Worm (Caenorhabditis elegans): Measurements from ENCODE around the gene urm-1.
A peak's percentile ranks its signal among the peaks of the same experiment; 100 is the strongest.

Gene urm-1

DNA sequence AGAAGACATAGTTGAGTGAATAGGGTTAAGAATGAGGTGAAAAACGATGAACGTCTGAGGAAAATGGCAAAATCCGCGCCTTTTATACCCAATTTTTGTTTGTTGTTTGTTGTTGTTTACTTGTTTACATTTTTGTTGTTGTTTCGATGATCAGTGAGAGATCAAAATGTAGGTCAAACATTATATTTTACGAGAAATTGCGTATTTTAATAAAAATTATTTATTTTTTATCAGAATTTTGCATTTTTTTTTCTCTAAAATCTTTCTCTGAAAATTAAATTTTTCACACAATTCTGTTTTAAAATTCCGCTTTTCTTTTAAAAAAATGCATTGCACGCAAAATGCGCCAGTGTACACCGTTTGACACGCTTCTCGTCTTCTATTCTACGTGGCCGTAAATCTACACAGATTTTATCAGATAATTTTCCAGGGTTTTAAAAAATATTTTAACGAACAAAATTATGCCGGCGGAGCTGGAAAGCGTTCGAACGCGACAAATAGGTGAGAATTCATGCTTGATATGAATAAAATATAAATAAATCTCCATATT, 1.5 kb downstream of the urm-1 start, which contains the start of the genes sip-1 and sly-1 (continued):
- TF ChIP-seq lin-15B (tag; optimal IDR thresholded peaks at IDR 0.05), result peak; percentile 91
- no peak for TF ChIP-seq efl-3 (GFP tag; optimal IDR thresholded peaks at IDR 0.05)
- TF ChIP-seq lin-39 (tag; optimal IDR thresholded peaks at IDR 0.05), result peak; percentile 92
- TF ChIP-seq irx-1 (tag; optimal IDR thresholded peaks at IDR 0.05), result peak; percentile 83
- TF ChIP-seq ets-5 (GFP tag; IDR thresholded peaks at IDR 0.05), result 0 out of 2 replicates have a peak, but pooled peaks have one; percentile 63
- TF ChIP-seq zag-1 (tag; optimal IDR thresholded peaks at IDR 0.05), result no peak
- peak; percentile 83 for TF ChIP-seq nhr-19 (GFP tag; conservative IDR thresholded peaks at IDR 0.05)
- peak; percentile 74 for TF ChIP-seq pag-3 (tag; optimal IDR thresholded peaks at IDR 0.05; ENCODE audit: borderline replicate concordance, insufficient read depth)
- peak; percentile 56 for TF ChIP-seq pax-3 (tag; optimal IDR thresholded peaks at IDR 0.05)
- peak; percentile 92 for TF ChIP-seq nhr-47 (tag; optimal IDR thresholded peaks at IDR 0.05)
- TF ChIP-seq zip-4 (GFP tag; optimal IDR thresholded peaks at IDR 0.05), result peak; percentile 72
- no peak for TF ChIP-seq ceh-63 (GFP tag; optimal IDR thresholded peaks at IDR 0.05)
- peak; percentile 82 for TF ChIP-seq swsn-7 (tag; optimal IDR thresholded peaks at IDR 0.05)
- peak; percentile 69 for TF ChIP-seq lin-13 (GFP tag; optimal IDR thresholded peaks at IDR 0.05)
- TF ChIP-seq tlp-1 (tag; optimal IDR thresholded peaks at IDR 0.05), result no peak
- peak; percentile 73 for TF ChIP-seq F16B12.6 (tag; optimal IDR thresholded peaks at IDR 0.05)
- TF ChIP-seq nhr-90 (tag; optimal IDR thresholded peaks at IDR 0.05; ENCODE audit: poor library complexity), result peak; percentile 88
- no peak for TF ChIP-seq nhr-12 (tag; optimal IDR thresholded peaks at IDR 0.05)
- no peak for TF ChIP-seq ama-1 (optimal IDR thresholded peaks at IDR 0.05)
- peak; percentile 79 for TF ChIP-seq mab-9 (GFP tag; IDR thresholded peaks at IDR 0.05)
- TF ChIP-seq mef-2 (tag; optimal IDR thresholded peaks at IDR 0.05), result no peak
- TF ChIP-seq unc-130 (tag; optimal IDR thresholded peaks at IDR 0.05), result peak; percentile 82
- peak; percentile 91 to 97 for TF ChIP-seq lin-35 (GFP tag; optimal IDR thresholded peaks at IDR 0.05)
- peak; percentile 27 for TF ChIP-seq fkh-4 (tag; optimal IDR thresholded peaks at IDR 0.05; ENCODE audit: borderline replicate concordance)
- peak; percentile 77 for TF ChIP-seq isw-1 (GFP tag; IDR thresholded peaks at IDR 0.05)
- peak; percentile 79 for TF ChIP-seq unc-86 (tag; optimal IDR thresholded peaks at IDR 0.05)
- no peak for TF ChIP-seq Y116A8C.19 (tag; optimal IDR thresholded peaks at IDR 0.05; ENCODE audit: borderline replicate concordance)
- TF ChIP-seq mdl-1 (tag; optimal IDR thresholded peaks at IDR 0.05), result peak in 1 of 2 experiments; percentile 77
- no peak for TF ChIP-seq unc-30 (tag; optimal IDR thresholded peaks at IDR 0.05)
- TF ChIP-seq ceh-8 (GFP tag; optimal IDR thresholded peaks at IDR 0.05), result peak; percentile 56
- TF ChIP-seq nhr-28 (tag; optimal IDR thresholded peaks at IDR 0.05), result no peak
- peak; percentile 84 for TF ChIP-seq aly-2 (tag; optimal IDR thresholded peaks at IDR 0.05)
- peak; percentile 32 for TF ChIP-seq fkh-10 (GFP tag; optimal IDR thresholded peaks at IDR 0.05)
- peak; percentile 88 for TF ChIP-seq skn-1 (tag; optimal IDR thresholded peaks at IDR 0.05)
- peak in 2 of 6 experiments; percentile 62 to 75 for TF ChIP-seq elt-3 (tag; optimal IDR thresholded peaks at IDR 0.05)
- peak; percentile 85 for TF ChIP-seq lin-14 (GFP tag; optimal IDR thresholded peaks at IDR 0.05)
- TF ChIP-seq blmp-1 (tag; optimal IDR thresholded peaks at IDR 0.05), result peak; percentile 80
- peak; percentile 74 for TF ChIP-seq fkh-8 (tag; optimal IDR thresholded peaks at IDR 0.05)
- TF ChIP-seq nhr-71 (tag; optimal IDR thresholded peaks at IDR 0.05), result peak; percentile 91

DNA sequence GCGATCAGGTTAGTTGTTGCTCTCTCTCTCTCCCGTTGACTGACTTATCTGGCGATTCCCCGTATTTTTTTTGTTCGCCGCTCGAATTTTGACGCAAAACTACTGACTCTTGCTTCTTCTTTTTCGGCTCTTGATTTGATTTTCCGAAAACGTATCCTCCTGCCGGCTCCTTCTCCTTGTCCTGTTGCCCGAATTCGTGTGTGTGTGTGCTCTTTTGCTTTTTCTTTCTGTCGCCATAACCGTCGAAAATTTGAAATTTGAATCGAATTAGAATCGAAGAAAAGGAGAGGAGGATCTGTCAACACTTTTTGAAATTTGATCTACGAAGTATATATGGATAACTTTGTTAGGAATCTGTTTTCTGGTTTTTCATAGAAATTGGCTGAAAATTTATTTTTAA, 7.3 kb downstream of the urm-1 start:
- TF ChIP-seq ceh-82 (tag; optimal IDR thresholded peaks at IDR 0.05) (no peak), lin-14 (GFP tag; optimal IDR thresholded peaks at IDR 0.05) (peak; percentile 30), irx-1 (tag; optimal IDR thresholded peaks at IDR 0.05) (no peak), nhr-76 (tag; optimal IDR thresholded peaks at IDR 0.05) (no peak), fkh-10 (GFP tag; optimal IDR thresholded peaks at IDR 0.05) (peak; percentile 80), aly-2 (tag; optimal IDR thresholded peaks at IDR 0.05) (no peak), zag-1 (tag; optimal IDR thresholded peaks at IDR 0.05) (no peak), tlp-1 (tag; optimal IDR thresholded peaks at IDR 0.05) (no peak), nhr-85 (tag) (no peak)
